Fruit fly (Drosophila melanogaster) whole organism, embryonic: ENCODE data around the gene CG12766.

ENCODE experiments used
- Atf6 ChIP-seq: fragments of 200-800 bp; sonication (Bioruptor generic); IDR thresholded peaks from 2 replicates; pipeline ENCODE4 v1.3.6; 2022; ENCODE audit warnings: missing biosample characterization, missing genetic modification characterization
- CG10209 ChIP-seq: fragments of 200-800 bp; sonication (Bioruptor generic); optimal IDR thresholded peaks from 3 replicates; lab custom pipeline; 2017; ENCODE audit warnings: missing biosample characterization, mild to moderate bottlenecking, missing genetic modification characterization, missing genetic modification reagents
- CG11085 ChIP-seq: fragments of 200-800 bp; sonication (Bioruptor generic); IDR thresholded peaks from 2 replicates; pipeline ENCODE4 v1.3.6; 2022; ENCODE audit warnings: missing biosample characterization, missing genetic modification characterization
- CG17359 ChIP-seq: fragments of 200-800 bp; sonication (Bioruptor generic); optimal IDR thresholded peaks from 3 replicates; lab custom pipeline; 2018; ENCODE audit warnings: missing biosample characterization, mild to moderate bottlenecking, missing genetic modification characterization, moderate library complexity
- CG18476 ChIP-seq: fragments of 200-800 bp; sonication (Bioruptor generic); optimal IDR thresholded peaks from 2 replicates; lab custom pipeline; 2016; ENCODE audit warnings: missing biosample characterization, mild to moderate bottlenecking, missing genetic modification characterization
- CG18599 ChIP-seq: fragments of 200-800 bp; sonication (Bioruptor generic); optimal IDR thresholded peaks from 3 replicates; lab custom pipeline; 2017; ENCODE audit warnings: missing biosample characterization, missing genetic modification characterization, mild to moderate bottlenecking, moderate library complexity, missing genetic modification reagents
- CG2712 ChIP-seq: fragments of 200-800 bp; optimal IDR thresholded peaks from 3 replicates; lab custom pipeline; 2019; ENCODE audit warnings: missing biosample characterization, mild to moderate bottlenecking, missing genetic modification characterization, moderate library complexity
- CG2889 ChIP-seq: fragments of 200-800 bp; sonication (Bioruptor generic); IDR thresholded peaks from 3 replicates; pipeline ENCODE4 v1.3.6; 2022; ENCODE audit warnings: missing biosample characterization, missing genetic modification characterization
- CG31441 ChIP-seq: fragments of 200-800 bp; sonication (Bioruptor generic); IDR thresholded peaks from 2 replicates; pipeline ENCODE4 v1.3.6; 2022; ENCODE audit warnings: missing biosample characterization, missing genetic modification characterization
- CG33557 ChIP-seq: fragments of 200-800 bp; sonication (Bioruptor generic); optimal IDR thresholded peaks from 2 replicates; lab custom pipeline; 2019; ENCODE audit warnings: missing biosample characterization, mild to moderate bottlenecking, missing genetic modification characterization, moderate library complexity
- CG4820 ChIP-seq: fragments of 200-800 bp; sonication (Bioruptor generic); optimal IDR thresholded peaks from 3 replicates; lab custom pipeline; 2016; ENCODE audit warnings: missing biosample characterization, missing genetic modification characterization
- CG6175 ChIP-seq: fragments of 200-800 bp; sonication (Bioruptor generic); IDR thresholded peaks from 3 replicates; pipeline ENCODE4 v1.3.6; 2022; ENCODE audit warnings: missing biosample characterization, missing genetic modification characterization
- CG6813 ChIP-seq: fragments of 200-800 bp; sonication (Bioruptor generic); optimal IDR thresholded peaks from 2 replicates; lab custom pipeline; 2017; ENCODE audit warnings: missing biosample characterization, missing genetic modification characterization, mild to moderate bottlenecking, moderate library complexity, missing genetic modification reagents
- CG7745 ChIP-seq: fragments of 200-800 bp; sonication (Bioruptor generic); optimal IDR thresholded peaks from 2 replicates; lab custom pipeline; 2018; ENCODE audit warnings: missing biosample characterization, mild to moderate bottlenecking, missing genetic modification characterization, moderate library complexity
- CG7839 ChIP-seq: fragments of 200-800 bp; sonication (Bioruptor generic); optimal IDR thresholded peaks from 3 replicates; lab custom pipeline; 2018; ENCODE audit warnings: missing biosample characterization, mild to moderate bottlenecking, missing genetic modification characterization, moderate library complexity
- CG8089 ChIP-seq: fragments of 200-800 bp; sonication (Bioruptor generic); optimal IDR thresholded peaks from 3 replicates; lab custom pipeline; 2016; ENCODE audit warnings: missing biosample characterization, missing genetic modification characterization
- CG8290 ChIP-seq, 3 experiments: fragments of 200-800 bp; sonication (Bioruptor generic); optimal IDR thresholded peaks; 2 replicates each; lab custom pipeline; 2016 to 2019; ENCODE audit warnings: missing biosample characterization in 3 of 3, missing genetic modification characterization in 3 of 3, mild to moderate bottlenecking in 2 of 3, moderate library complexity in 1 of 3
- CG8478 ChIP-seq: fragments of >200 bp; optimal IDR thresholded peaks from 2 replicates; lab custom pipeline; 2018
- CG9727 ChIP-seq: fragments of 200-800 bp; sonication (Bioruptor generic); optimal IDR thresholded peaks from 3 replicates; lab custom pipeline; 2017; ENCODE audit warnings: missing biosample characterization, mild to moderate bottlenecking, missing genetic modification characterization
- CoRest ChIP-seq: fragments of 200-800 bp; sonication (Bioruptor generic); optimal IDR thresholded peaks from 3 replicates; lab custom pipeline; 2018; ENCODE audit warnings: missing biosample characterization, mild to moderate bottlenecking, missing genetic modification characterization, moderate library complexity
- Ets65A ChIP-seq: fragments of 200-800 bp; sonication (Bioruptor generic); peaks from one replicate; lab custom pipeline; 2016; ENCODE audit warnings: missing biosample characterization, missing genetic modification characterization
- Fer3 ChIP-seq: fragments of 200-800 bp; sonication (Bioruptor generic); optimal IDR thresholded peaks from 2 replicates; lab custom pipeline; 2018; ENCODE audit warnings: missing biosample characterization, mild to moderate bottlenecking, missing genetic modification characterization, moderate library complexity
- Gug ChIP-seq: fragments of 200-800 bp; sonication (Bioruptor generic); IDR thresholded peaks from 4 replicates; pipeline ENCODE4 v1.3.6; 2022; ENCODE audit warnings: missing biosample characterization, missing genetic modification characterization
- H2.0 ChIP-seq: fragments of 200-800 bp; sonication (Bioruptor generic); IDR thresholded peaks from 2 replicates; pipeline ENCODE4 v1.3.6; 2022; ENCODE audit warnings: missing biosample characterization, missing genetic modification characterization
- HLH54F ChIP-seq: fragments of 200-800 bp; sonication (Bioruptor generic); optimal IDR thresholded peaks from 3 replicates; lab custom pipeline; 2016; ENCODE audit warnings: missing biosample characterization, missing genetic modification characterization
- Hr51 ChIP-seq, 2 experiments: fragments of 200-800 bp; sonication (Bioruptor generic); optimal IDR thresholded peaks; 2 replicates in 1 of 2; 3 replicates in 1 of 2; lab custom pipeline; 2016 to 2018; ENCODE audit warnings: missing biosample characterization in 2 of 2, missing genetic modification characterization in 2 of 2, mild to moderate bottlenecking in 1 of 2, moderate library complexity in 1 of 2
- Max ChIP-seq: fragments of 200-800 bp; sonication (Bioruptor generic); optimal IDR thresholded peaks from 2 replicates; lab custom pipeline; 2016; ENCODE audit warnings: missing biosample characterization, mild to moderate bottlenecking, missing genetic modification characterization
- Med ChIP-seq: fragments of 200-800 bp; sonication (Bioruptor generic); peaks from one replicate; lab custom pipeline; 2016; ENCODE audit warnings: missing biosample characterization, missing genetic modification characterization, mild to moderate bottlenecking, inconsistent platforms, moderate library complexity
- NFAT ChIP-seq: fragments of 200-800 bp; sonication (Bioruptor generic); IDR thresholded peaks from 2 replicates; pipeline ENCODE4 v1.3.6; 2022; ENCODE audit warnings: missing biosample characterization, missing genetic modification characterization
- PHDP ChIP-seq: fragments of 200-800 bp; sonication (Bioruptor generic); optimal IDR thresholded peaks from 3 replicates; lab custom pipeline; 2018; ENCODE audit warnings: missing biosample characterization, mild to moderate bottlenecking, missing genetic modification characterization, moderate library complexity
- Sox100B ChIP-seq: fragments of 200-800 bp; sonication (Bioruptor generic); optimal IDR thresholded peaks from 3 replicates; lab custom pipeline; 2018; ENCODE audit warnings: missing biosample characterization, mild to moderate bottlenecking, missing genetic modification characterization
- Sry-δ ChIP-seq: fragments of 200-800 bp; sonication (Bioruptor generic); optimal IDR thresholded peaks from 2 replicates; lab custom pipeline; 2016; ENCODE audit warnings: missing biosample characterization, missing genetic modification characterization
- Xrp1 ChIP-seq: fragments of 200-800 bp; sonication (Bioruptor generic); IDR thresholded peaks from 2 replicates; pipeline ENCODE4 v1.3.6; 2022; ENCODE audit warnings: missing biosample characterization, missing genetic modification characterization
- cg ChIP-seq: fragments of 200-800 bp; sonication (Bioruptor generic); optimal IDR thresholded peaks from 3 replicates; lab custom pipeline; 2019; ENCODE audit warnings: missing biosample characterization, mild to moderate bottlenecking, missing genetic modification characterization, moderate library complexity
- chif ChIP-seq, 2 experiments: fragments of 200-800 bp; sonication (Bioruptor generic); optimal IDR thresholded peaks; 3 replicates each; lab custom pipeline; 2016; ENCODE audit warnings: missing biosample characterization in 2 of 2, missing genetic modification characterization in 2 of 2
- dpn ChIP-seq, 2 experiments: fragments of 200-800 bp; sonication (Bioruptor generic); optimal IDR thresholded peaks; 3 replicates each; lab custom pipeline; 2016; ENCODE audit warnings: missing biosample characterization in 2 of 2, missing genetic modification characterization in 2 of 2
- dysf ChIP-seq: fragments of 200-800 bp; sonication (Bioruptor generic); IDR thresholded peaks from 3 replicates; pipeline ENCODE4 v1.3.6; 2022; ENCODE audit warnings: missing biosample characterization, missing genetic modification characterization
- esg ChIP-seq: fragments of 200-800 bp; sonication (Bioruptor generic); conservative IDR thresholded peaks from 2 replicates; pipeline ENCODE4 v1.3.6; 2022; ENCODE audit warnings: missing biosample characterization, missing genetic modification characterization
- fru ChIP-seq: fragments of >200 bp; optimal IDR thresholded peaks from 2 replicates; lab custom pipeline; 2017
- hkb ChIP-seq, 2 experiments: fragments of 200-800 bp in 1 of 2; fragments of >200 bp in 1 of 2; sonication (Bioruptor generic) in 1 of 2; IDR thresholded peaks in 1 of 2; optimal IDR thresholded peaks in 1 of 2; 2 replicates each; pipeline versions ENCODE4 v1.3.6 to Lab custom; 2017 to 2022; ENCODE audit warnings: missing biosample characterization in 1 of 2, missing genetic modification characterization in 1 of 2
- klu ChIP-seq: fragments of 200-800 bp; sonication (Bioruptor generic); IDR thresholded peaks from 2 replicates; pipeline ENCODE4 v1.3.6; 2022; ENCODE audit warnings: missing biosample characterization, missing genetic modification characterization
- lmd ChIP-seq: fragments of 200-800 bp; sonication (Bioruptor generic); IDR thresholded peaks from 2 replicates; pipeline ENCODE4 v1.3.6; 2022; ENCODE audit warnings: missing biosample characterization, missing genetic modification characterization
- pan ChIP-seq, 4 experiments: fragments of >200 bp in 3 of 4; fragments of 200-800 bp in 1 of 4; sonication (Bioruptor generic) in 1 of 4; optimal IDR thresholded peaks in 3 of 4; IDR thresholded peaks in 1 of 4; 2 replicates each; pipeline versions ENCODE4 v1.3.6 to Lab custom; 2017 to 2022; ENCODE audit warnings: missing biosample characterization in 2 of 4, missing genetic modification characterization in 2 of 4, mixed read lengths in 1 of 4
- pfk ChIP-seq: fragments of 200-800 bp; sonication (Bioruptor generic); optimal IDR thresholded peaks from 2 replicates; lab custom pipeline; 2018; ENCODE audit warnings: missing biosample characterization, mild to moderate bottlenecking, missing genetic modification characterization, moderate library complexity
- prd ChIP-seq, 3 experiments: fragments of >200 bp in 2 of 3; fragments of 200-800 bp in 1 of 3; sonication (Bioruptor generic) in 1 of 3; optimal IDR thresholded peaks in 2 of 3; IDR thresholded peaks in 1 of 3; 2 replicates in 2 of 3; 3 replicates in 1 of 3; pipeline versions ENCODE4 v1.3.6 to Lab custom; 2017 to 2022; ENCODE audit warnings: missing biosample characterization in 1 of 3, missing genetic modification characterization in 1 of 3
- psq ChIP-seq: fragments of 200-800 bp; sonication (Bioruptor generic); optimal IDR thresholded peaks from 2 replicates; lab custom pipeline; 2017; ENCODE audit warnings: missing biosample characterization, missing genetic modification characterization
- sug ChIP-seq: fragments of 200-800 bp; optimal IDR thresholded peaks from 2 replicates; lab custom pipeline; 2019; ENCODE audit warnings: missing biosample characterization, mild to moderate bottlenecking, missing genetic modification characterization, moderate library complexity
- tup ChIP-seq: fragments of 200-800 bp; sonication (Bioruptor generic); optimal IDR thresholded peaks from 2 replicates; lab custom pipeline; 2016; ENCODE audit warnings: missing biosample characterization, mild to moderate bottlenecking, missing genetic modification characterization, moderate library complexity

Gene CG12766

DNA sequence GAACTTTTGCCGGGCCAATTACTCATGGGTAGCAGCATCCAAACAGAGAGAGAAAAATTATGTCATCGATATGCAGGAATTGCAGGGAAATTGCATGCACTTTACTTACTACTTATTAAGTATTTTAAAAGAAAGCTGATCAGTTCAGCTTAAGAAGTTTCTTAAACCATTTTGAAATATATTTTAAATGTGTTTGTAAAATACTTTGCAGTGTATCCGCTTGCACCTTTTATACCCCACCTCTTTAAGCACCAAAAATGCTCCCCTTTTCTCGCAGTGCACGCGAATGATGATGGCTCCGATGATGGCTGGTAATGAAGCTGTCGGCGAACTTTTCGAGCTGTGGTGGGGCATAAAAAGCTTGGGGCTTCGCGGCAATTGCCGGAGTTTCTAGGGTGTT lies 12.5 kb upstream of the CG12766 start, which contains the start of gene CG14984 (continued):
- TF ChIP-seq Fer3 (peak; percentile 63), CG7745 (no peak), CG8478 (lab: Kevin White, UChicago) (no peak), dysf (peak; percentile 74; the same call in 2 of the 3 replicates), pfk (GFP tag; lab: Kevin White, UChicago) (no peak), CG17359 (tag; lab: Kevin White, UChicago) (peak; percentile 29), CG8290 (GFP tag; optimal IDR thresholded peaks at IDR 0.05; lab: Kevin White, UChicago) (no peak), CG8290 (tag; optimal IDR thresholded peaks at IDR 0.05; lab: Kevin White, UChicago) (peak in 1 of 2 experiments; percentile 22), Ets65A (GFP tag; lab: Kevin White, UChicago) (peak; percentile 92), Med (peak; percentile 86), klu (GFP tag; lab: Robert Waterston, UW) (peak; percentile 61), esg (GFP tag; lab: Robert Waterston, UW) (0 out of 2 replicates have a peak, but pooled peaks have one; percentile 12), Xrp1 (peak; percentile 34; the same call in 1 of the 2 replicates), CG18599 (GFP tag; lab: Kevin White, UChicago) (peak; percentile 76), tup (GFP tag; lab: Kevin White, UChicago) (no peak), psq (GFP tag; lab: Kevin White, UChicago) (no peak), dpn (GFP tag; optimal IDR thresholded peaks at IDR 0.05; lab: Kevin White, UChicago) (peak; percentile 32 to 42), CG4820 (GFP tag; lab: Kevin White, UChicago) (peak; percentile 19), CG10209 (GFP tag; lab: Kevin White, UChicago) (no peak), Max (GFP tag; lab: Kevin White, UChicago) (peak; percentile 39), CG8089 (no peak), NFAT (peak; percentile 44), CG2889 (GFP tag; lab: Robert Waterston, UW) (peak; percentile 28; the same call in 1 of the 3 replicates), CG6175 (GFP tag; lab: Robert Waterston, UW) (no peak), cg (GFP tag; lab: Kevin White, UChicago) (no peak), CG9727 (GFP tag; lab: Kevin White, UChicago) (peak; percentile 13), Hr51 (GFP tag; optimal IDR thresholded peaks at IDR 0.05; lab: Kevin White, UChicago) (peak in 1 of 2 experiments; percentile 11), CG7839 (tag; lab: Kevin White, UChicago) (peak; percentile 31), Sox100B (GFP tag; lab: Kevin White, UChicago) (no peak), prd (optimal IDR thresholded peaks at IDR 0.05; lab: Kevin White, UChicago) (no peak), prd (GFP tag; IDR thresholded peaks at IDR 0.05; lab: Robert Waterston, UW) (peak; percentile 60; the same call in 2 of the 3 replicates), CG33557 (GFP tag; lab: Kevin White, UChicago) (no peak), Sry-δ (GFP tag; lab: Kevin White, UChicago) (peak; percentile 18), PHDP (peak; percentile 31), sug (tag; lab: Kevin White, UChicago) (no peak), CoRest (peak; percentile 20), HLH54F (GFP tag; lab: Kevin White, UChicago) (peak; percentile 19), H2.0 (GFP tag; lab: Robert Waterston, UW) (no peak), CG2712 (tag; lab: Kevin White, UChicago) (peak; percentile 26), hkb (optimal IDR thresholded peaks at IDR 0.05; lab: Kevin White, UChicago) (no peak), hkb (GFP tag; IDR thresholded peaks at IDR 0.05; lab: Robert Waterston, UW) (peak; percentile 30; the same call in 1 of the 2 replicates), chif (GFP tag; optimal IDR thresholded peaks at IDR 0.05; lab: Kevin White, UChicago) (peak in 1 of 2 experiments; percentile 42), CG11085 (GFP tag; lab: Robert Waterston, UW) (no peak), fru (lab: Kevin White, UChicago) (no peak), CG6813 (GFP tag; lab: Kevin White, UChicago) (peak; percentile 34), CG18476 (GFP tag; lab: Kevin White, UChicago) (peak; percentile 29), pan (optimal IDR thresholded peaks at IDR 0.05; lab: Kevin White, UChicago) (no peak), pan (GFP tag; optimal IDR thresholded peaks at IDR 0.05 in 1 of 2, IDR thresholded peaks at IDR 0.05 in 1 of 2) (peak in 1 of 2 experiments; percentile 20), Gug (GFP tag; lab: Robert Waterston, UW) (peak; percentile 57; the same call in 2 of the 4 replicates), CG31441 (0 out of 2 replicates have a peak, but pooled peaks have one; percentile 12), Atf6 (GFP tag; lab: Robert Waterston, UW) (peak; percentile 60), lmd (GFP tag; lab: Robert Waterston, UW) (peak; percentile 69)
